Fruit fly (Drosophila melanogaster) whole organism, wandering third instar larva: ENCODE results near the gene CG42359.

Experiments used
- Abd-B ChIP-seq: fragments of >200 bp; optimal IDR thresholded peaks from 2 replicates; lab custom pipeline; 2017; ENCODE audit warnings: missing biosample characterization, missing genetic modification characterization
- CrebA ChIP-seq: fragments of 200-800 bp; sonication (Bioruptor generic); optimal IDR thresholded peaks from 2 replicates; lab custom pipeline; 2016; ENCODE audit warnings: missing biosample characterization, mild to moderate bottlenecking, missing genetic modification characterization, borderline replicate concordance
- GATAd ChIP-seq: sonication (Bioruptor generic); optimal IDR thresholded peaks from 2 replicates; lab custom pipeline; 2016; ENCODE audit warnings: missing biosample characterization, missing genetic modification characterization
- Jra ChIP-seq: sonication (Bioruptor generic); optimal IDR thresholded peaks from 2 replicates; lab custom pipeline; 2016; ENCODE audit warnings: missing biosample characterization, missing genetic modification characterization
- Myc ChIP-seq: fragments of >200 bp; optimal IDR thresholded peaks from 2 replicates; lab custom pipeline; 2017
- OdsH ChIP-seq: fragments of 200-800 bp; sonication (Bioruptor generic); optimal IDR thresholded peaks from 2 replicates; lab custom pipeline; 2016; ENCODE audit warnings: missing biosample characterization, mild to moderate bottlenecking, missing genetic modification characterization
- Sp1 ChIP-seq: fragments of 200-800 bp; sonication (Bioruptor generic); optimal IDR thresholded peaks from 3 replicates; lab custom pipeline; 2019; ENCODE audit warnings: missing biosample characterization, mild to moderate bottlenecking, missing genetic modification characterization, moderate library complexity
- Vsx2 ChIP-seq: fragments of 200-300, 225-300 bp; sonication (Bioruptor generic); optimal IDR thresholded peaks from 2 replicates; lab custom pipeline; 2018; ENCODE audit warnings: missing biosample characterization, missing genetic modification characterization; ENCODE audit not compliant: partially characterized antibody
- brk ChIP-seq: fragments of 200-800 bp; sonication (Bioruptor generic); optimal IDR thresholded peaks from 2 replicates; lab custom pipeline; 2016; ENCODE audit warnings: missing biosample characterization, mild to moderate bottlenecking, missing genetic modification characterization
- dmrt93B ChIP-seq: fragments of 200-800 bp; sonication (Bioruptor generic); optimal IDR thresholded peaks from 2 replicates; lab custom pipeline; 2018; ENCODE audit warnings: missing biosample characterization, mild to moderate bottlenecking, missing genetic modification characterization
- pan ChIP-seq: fragments of >200 bp; optimal IDR thresholded peaks from 2 replicates; lab custom pipeline; 2017
- psq ChIP-seq: fragments of 200-800 bp; sonication (Bioruptor generic); optimal IDR thresholded peaks from 3 replicates; lab custom pipeline; 2017; ENCODE audit warnings: missing biosample characterization, mild to moderate bottlenecking, missing genetic modification characterization, moderate library complexity
- usp ChIP-seq: fragments of >200 bp; optimal IDR thresholded peaks from 2 replicates; lab custom pipeline; 2017; ENCODE audit warnings: missing biosample characterization, missing genetic modification characterization
- woc ChIP-seq: sonication (Bioruptor generic); optimal IDR thresholded peaks from 2 replicates; lab custom pipeline; 2016; ENCODE audit warnings: missing biosample characterization, mild to moderate bottlenecking, missing genetic modification characterization

DNA sequence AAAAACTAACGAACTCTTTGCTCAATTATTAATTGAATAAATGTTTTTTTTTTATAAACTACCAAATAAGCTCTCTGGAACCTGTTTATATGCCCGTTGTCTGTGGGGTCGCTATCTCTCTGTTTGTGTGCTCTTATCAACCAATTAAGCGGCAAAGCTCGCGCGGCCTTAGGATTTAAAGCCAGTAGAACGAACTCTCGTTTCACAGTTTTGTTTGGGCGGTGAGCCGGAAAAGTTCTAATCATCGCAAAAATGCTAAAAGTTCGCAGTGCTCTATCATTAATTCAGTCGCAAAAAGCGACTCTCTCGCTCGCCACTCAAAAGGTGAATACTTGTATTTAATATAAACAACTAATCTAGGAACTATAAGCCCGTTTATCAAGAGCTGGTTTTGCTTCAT is 27.1 kb downstream of the CG42359 start, which contains the start of gene Cyp12a4:
- TF ChIP-seq psq (GFP tag; lab: Kevin White, UChicago) (no peak), brk (GFP tag; lab: Kevin White, UChicago) (no peak), Abd-B (GFP tag; lab: Kevin White, UChicago) (no peak), GATAd (GFP tag; lab: Kevin White, UChicago) (no peak), Vsx2 (GFP tag; lab: Kevin White, UChicago) (no peak), CrebA (GFP tag; lab: Kevin White, UChicago) (no peak), pan (lab: Kevin White, UChicago) (no peak), Jra (GFP tag; lab: Kevin White, UChicago) (no peak), woc (GFP tag; lab: Kevin White, UChicago) (no peak), Sp1 (GFP tag; lab: Kevin White, UChicago) (no peak), usp (GFP tag; lab: Kevin White, UChicago) (no peak), dmrt93B (GFP tag; lab: Kevin White, UChicago) (no peak), OdsH (GFP tag; lab: Kevin White, UChicago) (no peak), Myc (lab: Kevin White, UChicago) (no peak)
